Worm (Caenorhabditis elegans): ENCODE data around the gene cpg-7.
A peak's percentile ranks its signal among the peaks of the same experiment; 100 is the strongest.

cpg-7 gene

ce11 chrII:14097518-14097917 is 11.5 kb downstream of the cpg-7 start, which contains the start of gene Y39G8C.2:
Y39G8C.2 (minus strand) TSS chrII:14097618.
- TF ChIP-seq mab-9 (GFP tag; IDR thresholded peaks at IDR 0.05) = no peak
- TF ChIP-seq blmp-1 (tag; optimal IDR thresholded peaks at IDR 0.05) = no peak
- TF ChIP-seq fkh-8 (tag; optimal IDR thresholded peaks at IDR 0.05) = no peak
- no peak for TF ChIP-seq mep-1 (tag; optimal IDR thresholded peaks at IDR 0.05)
- no peak for TF ChIP-seq ztf-11 (tag; optimal IDR thresholded peaks at IDR 0.05)
- no peak for TF ChIP-seq ama-1 (optimal IDR thresholded peaks at IDR 0.05)
- TF ChIP-seq efl-3 (GFP tag; optimal IDR thresholded peaks at IDR 0.05) = no peak
- TF ChIP-seq nhr-77 (tag; optimal IDR thresholded peaks at IDR 0.05) = no peak
- no peak for TF ChIP-seq fkh-4 (tag; optimal IDR thresholded peaks at IDR 0.05; ENCODE audit: borderline replicate concordance)
- TF ChIP-seq nhr-28 (tag; optimal IDR thresholded peaks at IDR 0.05) = no peak
- TF ChIP-seq lin-15B (tag; optimal IDR thresholded peaks at IDR 0.05) = no peak

- no peak for TF ChIP-seq hlh-17 (GFP tag; optimal IDR thresholded peaks at IDR 0.05; ENCODE audit: borderline replicate concordance)
- TF ChIP-seq egl-13 (tag; optimal IDR thresholded peaks at IDR 0.05) = no peak
- TF ChIP-seq sup-37 (GFP tag; optimal IDR thresholded peaks at IDR 0.05) = no peak
- TF ChIP-seq sox-4 (tag; optimal IDR thresholded peaks at IDR 0.05) = no peak
- peak; percentile 4 for TF ChIP-seq snpc-4 (tag; optimal IDR thresholded peaks at IDR 0.05)
- TF ChIP-seq pax-3 (tag; optimal IDR thresholded peaks at IDR 0.05) = no peak
These were observed 12.2 kb downstream of the cpg-7 start for ce11 chrII:14096814-14097213.

ce11 chrII:14095875-14096274 is 13.2 kb downstream of the cpg-7 start:
- TF ChIP-seq unc-98 (GFP tag; IDR thresholded peaks at IDR 0.05) = no peak
- no peak for TF ChIP-seq blmp-1 (tag; optimal IDR thresholded peaks at IDR 0.05)
- TF ChIP-seq alr-1 (tag; optimal IDR thresholded peaks at IDR 0.05; ENCODE audit: borderline replicate concordance) = no peak
- no peak for TF ChIP-seq nhr-90 (tag; optimal IDR thresholded peaks at IDR 0.05; ENCODE audit: poor library complexity)
- TF ChIP-seq zip-4 (GFP tag; optimal IDR thresholded peaks at IDR 0.05) = no peak
- TF ChIP-seq fkh-10 (GFP tag; optimal IDR thresholded peaks at IDR 0.05) = no peak
- no peak for TF ChIP-seq unc-86 (tag; optimal IDR thresholded peaks at IDR 0.05)
- TF ChIP-seq nhr-71 (tag; optimal IDR thresholded peaks at IDR 0.05) = no peak
- TF ChIP-seq nhr-84 (tag; optimal IDR thresholded peaks at IDR 0.05) = no peak
- no peak for TF ChIP-seq hpl-2 (GFP tag; optimal IDR thresholded peaks at IDR 0.05)

ce11 chrII:14094590-14094989 is 14.4 kb downstream of the cpg-7 start, which contains the start of gene col-87:
col-87 (minus strand) TSS chrII:14094690.
- no peak for TF ChIP-seq zip-4 (GFP tag; optimal IDR thresholded peaks at IDR 0.05)

ce11 chrII:14091182-14091581 is 17.9 kb downstream of the cpg-7 start:
- TF ChIP-seq unc-86 (tag; optimal IDR thresholded peaks at IDR 0.05) = no peak
- TF ChIP-seq aha-1 (tag; optimal IDR thresholded peaks at IDR 0.05) = no peak
- TF ChIP-seq grh-1 (GFP tag; IDR thresholded peaks at IDR 0.05) = no peak
- no peak for TF ChIP-seq zip-4 (GFP tag; optimal IDR thresholded peaks at IDR 0.05)
- TF ChIP-seq egl-27 (tag; optimal IDR thresholded peaks at IDR 0.05) = no peak
- no peak for TF ChIP-seq jun-1 (tag; optimal IDR thresholded peaks at IDR 0.05)
- TF ChIP-seq ztf-11 (tag; optimal IDR thresholded peaks at IDR 0.05) = no peak
- no peak for TF ChIP-seq zag-1 (tag; optimal IDR thresholded peaks at IDR 0.05)
- TF ChIP-seq efl-1 (optimal IDR thresholded peaks at IDR 0.05) = no peak
- no peak for TF ChIP-seq efl-1 (GFP tag; optimal IDR thresholded peaks at IDR 0.05 in 1 of 2)
- no peak for TF ChIP-seq nhr-90 (tag; optimal IDR thresholded peaks at IDR 0.05; ENCODE audit: poor library complexity)
- TF ChIP-seq lir-3 (tag; optimal IDR thresholded peaks at IDR 0.05; ENCODE audit: poor library complexity) = no peak
- TF ChIP-seq nhr-84 (tag; optimal IDR thresholded peaks at IDR 0.05) = no peak
- TF ChIP-seq lsy-2 (tag; optimal IDR thresholded peaks at IDR 0.05) = no peak
- TF ChIP-seq blmp-1 (tag; optimal IDR thresholded peaks at IDR 0.05) = no peak
- no peak for TF ChIP-seq egl-13 (tag; optimal IDR thresholded peaks at IDR 0.05)
- TF ChIP-seq snpc-4 (tag; optimal IDR thresholded peaks at IDR 0.05) = no peak
